Worm (Caenorhabditis elegans) whole organism, L4/young adult: ENCODE results near the gene fil-2.

ENCODE experiments used
- W03F9.2 ChIP-seq: fragments of 150-350 bp; optimal IDR thresholded peaks from 2 replicates; lab custom pipeline; 2014; ENCODE audit warnings: missing biosample characterization, missing genetic modification characterization
- him-1 ChIP-seq: sonication (generic microtip); optimal IDR thresholded peaks from 2 replicates; lab custom pipeline; 2016; ENCODE audit warnings: missing genotype, missing genetic modification reagents, missing genetic modification characterization, missing compliant biosample characterization

ce11 chrV:6243260-6243659 is 35.6 kb upstream of the fil-2 start:
- no peak for TF ChIP-seq him-1 (tag; lab: Kevin White, UChicago)
- no peak for TF ChIP-seq W03F9.2 (tag; lab: Kevin White, UChicago)
